Worm (Caenorhabditis elegans) whole organism, L4/young adult: ENCODE results near the gene bicd-1.
"Not testable (repeated sequence)": the region's sequence is repeated elsewhere in the genome, so short reads cannot be mapped to it uniquely, and the experiment has no call there.

ENCODE experiments used
- W03F9.2 ChIP-seq: fragments of 150-350 bp; optimal IDR thresholded peaks from 2 replicates; lab custom pipeline; 2014; ENCODE audit warnings: missing biosample characterization, missing genetic modification characterization
- dao-5 ChIP-seq: sonication (generic microtip); optimal IDR thresholded peaks from 2 replicates; lab custom pipeline; 2016; ENCODE audit warnings: missing genotype, missing genetic modification characterization, moderate library complexity, missing compliant biosample characterization
- him-1 ChIP-seq: sonication (generic microtip); optimal IDR thresholded peaks from 2 replicates; lab custom pipeline; 2016; ENCODE audit warnings: missing genotype, missing genetic modification reagents, missing genetic modification characterization, missing compliant biosample characterization

The bicd-1 gene

ce11 chrIV:6594871-6595270, 22.7 kb upstream of the bicd-1 start, which contains the start of gene nspb-3:
TSS of gene nspb-3 (minus strand) at chrIV:6594971.
- not testable (repeated sequence) for TF ChIP-seq him-1, dao-5, W03F9.2

DNA sequence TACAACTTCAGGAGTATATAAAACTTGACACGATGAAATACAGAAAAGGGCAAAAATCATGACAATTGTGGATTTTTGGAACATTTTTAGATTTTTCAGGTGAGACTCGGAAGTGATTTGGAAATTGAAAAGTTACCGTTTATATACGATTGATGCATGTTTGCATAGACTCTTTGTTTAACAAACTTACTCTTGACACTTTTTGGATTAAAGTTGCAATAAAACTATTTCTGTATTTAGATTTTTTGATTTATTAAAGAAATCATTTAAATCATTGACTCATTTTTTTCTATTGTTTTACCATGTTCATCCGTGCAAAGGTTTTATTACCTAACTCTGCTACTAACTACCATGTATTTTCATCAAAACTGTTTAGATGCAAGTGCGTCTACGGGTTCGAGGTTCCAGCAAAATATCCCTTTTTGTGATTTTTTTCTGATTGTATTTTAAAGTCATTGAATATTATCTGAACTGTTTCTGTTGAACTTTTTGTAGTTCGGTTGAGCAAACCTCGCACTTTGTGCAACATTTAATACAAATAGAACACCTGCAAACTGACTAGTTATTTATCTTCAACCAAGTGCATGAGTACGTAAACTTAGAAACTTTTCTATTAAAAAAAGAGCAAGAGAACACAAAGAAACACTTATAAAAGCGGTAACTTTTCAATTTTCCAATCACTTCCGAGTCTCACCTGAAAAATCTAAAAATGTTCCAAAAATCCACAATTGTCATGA, 19.0 kb upstream of the bicd-1 start, which contains the start of the genes nspb-1 and nspb-2:
Gene nspb-1 (minus strand): TSS at position 101 of the 737 bp plus-strand sequence.
Gene nspb-2 (plus strand): TSS at position 687 of the 737 bp plus-strand sequence.
- not testable (repeated sequence) for TF ChIP-seq him-1, W03F9.2, dao-5

ce11 chrIV:6590029-6590428, 17.9 kb upstream of the bicd-1 start, which contains the start of the genes lec-11 and irld-7:
TSS of gene lec-11 (minus strand) at chrIV:6590154.
TSS of gene irld-7 (plus strand) at chrIV:6590360.
- TF ChIP-seq dao-5 (no peak), W03F9.2 (no peak), him-1 (no peak)

ce11 chrIV:6588080-6588613, 16.0 kb upstream of the bicd-1 start:
- TF ChIP-seq dao-5 = no peak
- no peak for TF ChIP-seq W03F9.2
- no peak for TF ChIP-seq him-1

ce11 chrIV:6585397-6585921, 13.3 kb upstream of the bicd-1 start, which contains the start of the genes F38A5.2 and dnj-11:
TSS of gene F38A5.2 (minus strand) at chrIV:6585400.
TSS of gene dnj-11 (plus strand) at chrIV:6585871.
- peak; percentile 92 for TF ChIP-seq W03F9.2
- peak; percentile 27 for TF ChIP-seq him-1
- TF ChIP-seq dao-5 = no peak

- no peak for TF ChIP-seq W03F9.2
These were observed 10.5 kb upstream of the bicd-1 start, which contains the start of gene odr-8 for ce11 chrIV:6582604-6583003. TSS of gene odr-8 (minus strand) at chrIV:6582704.

- no peak for TF ChIP-seq W03F9.2
- no peak for TF ChIP-seq him-1
- TF ChIP-seq dao-5 = no peak
These were observed 9.5 kb upstream of the bicd-1 start for ce11 chrIV:6581658-6582057.

ce11 chrIV:6577914-6578313, 5.8 kb upstream of the bicd-1 start, which contains the start of gene C43G2.3:
TSS of gene C43G2.3 (plus strand) at chrIV:6578214.
- no peak for TF ChIP-seq dao-5
- TF ChIP-seq him-1 = no peak
- TF ChIP-seq W03F9.2 = no peak

DNA sequence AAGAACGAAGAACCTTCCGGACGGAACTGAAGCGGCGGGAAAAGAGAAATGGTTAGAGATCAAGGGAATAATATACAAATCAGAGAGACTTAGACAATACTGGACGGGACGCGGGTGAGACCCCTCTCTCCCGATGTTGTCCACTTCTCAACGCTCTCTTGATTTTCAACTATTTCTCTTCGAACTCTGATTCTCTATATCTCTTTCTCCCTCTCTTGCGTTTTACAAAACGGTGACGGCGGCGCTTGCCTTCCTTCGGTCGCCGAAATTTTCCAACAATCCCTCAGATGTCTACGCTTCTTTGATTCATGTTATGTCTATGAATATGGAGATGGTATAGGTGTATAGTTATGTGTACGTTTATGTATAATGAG, 4.6 kb upstream of the bicd-1 start:
- no peak for TF ChIP-seq him-1
- no peak for TF ChIP-seq W03F9.2
- TF ChIP-seq dao-5 = no peak

DNA sequence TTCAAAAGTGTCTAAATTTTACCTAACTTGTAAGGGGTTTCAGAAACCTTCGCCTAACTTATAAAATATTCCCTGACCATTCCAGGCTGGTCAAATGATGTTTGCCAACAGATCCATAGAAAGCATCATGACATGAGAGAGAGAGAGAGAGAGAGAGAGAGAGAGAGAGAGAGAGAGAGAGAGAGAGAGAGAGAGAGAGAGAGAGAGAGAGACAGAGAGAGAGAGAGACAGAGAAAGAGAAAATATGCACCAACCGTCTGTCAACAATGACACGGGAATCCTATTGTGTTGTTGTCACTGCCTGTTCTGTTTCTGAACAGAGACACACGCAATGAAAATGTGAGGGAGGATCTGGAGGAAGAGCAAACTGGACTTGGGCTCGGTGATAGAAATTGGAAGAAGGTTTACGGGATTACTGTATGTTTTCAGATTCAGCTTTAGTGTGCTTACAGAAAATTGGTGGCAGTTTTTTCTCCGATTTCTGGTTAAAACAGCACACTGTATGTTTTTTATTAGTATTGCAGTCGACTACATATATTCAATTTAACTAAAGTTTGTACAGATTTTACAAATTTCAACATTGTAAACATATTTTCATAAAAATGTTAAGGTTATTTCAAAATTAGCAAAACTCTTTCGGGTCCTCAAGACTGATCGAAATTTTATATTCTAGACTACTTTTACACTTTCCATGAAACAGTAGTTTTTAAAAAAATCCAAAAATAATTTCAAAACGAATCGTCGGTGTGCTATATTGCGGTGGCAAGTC, 4.0 kb upstream of the bicd-1 start:
- TF ChIP-seq dao-5 (no peak), him-1 (no peak), W03F9.2 (no peak)

DNA sequence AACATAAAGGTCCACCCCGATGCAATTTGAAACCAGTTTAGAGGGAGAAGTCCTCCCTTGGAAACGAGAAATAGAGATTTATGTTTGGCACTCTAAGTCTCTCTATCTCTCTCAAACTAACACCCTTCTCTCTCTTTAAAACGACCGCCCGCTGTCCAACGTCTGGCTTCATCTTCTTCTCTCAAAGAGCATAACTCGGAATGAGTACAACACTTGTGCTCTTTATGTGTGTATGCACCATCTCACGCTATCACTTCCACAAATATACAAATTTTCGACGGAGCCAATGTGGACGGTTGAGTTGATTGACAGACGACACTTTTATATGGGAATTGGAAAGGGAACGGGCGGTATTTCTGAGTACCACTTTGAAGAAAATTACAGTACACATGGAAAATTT, 2.2 kb upstream of the bicd-1 start:
- TF ChIP-seq him-1 (no peak), dao-5 (no peak), W03F9.2 (no peak)

- TF ChIP-seq dao-5 = no peak
- no peak for TF ChIP-seq W03F9.2
- no peak for TF ChIP-seq him-1
These were observed 517 bp upstream of the bicd-1 start for ce11 chrIV:6572655-6573054.

DNA sequence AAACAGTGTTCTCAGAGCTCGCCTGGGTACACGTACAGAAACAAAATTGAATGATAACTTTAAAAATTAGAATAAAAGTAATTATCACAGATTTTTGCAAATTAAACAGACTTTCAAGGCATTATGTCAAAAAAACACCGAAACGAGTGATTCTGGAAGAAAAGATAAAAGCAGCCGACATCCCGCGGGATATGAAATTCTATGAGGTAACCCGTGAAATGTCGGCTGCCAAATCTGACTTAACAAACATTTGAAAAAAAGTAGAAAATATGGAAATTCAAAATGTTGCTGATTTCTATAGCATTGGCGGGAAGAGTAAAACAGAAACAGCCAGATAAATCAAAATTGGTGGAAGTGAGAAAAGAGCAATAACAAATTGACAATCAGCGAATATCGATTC, 6.5 kb downstream of the bicd-1 start:
- TF ChIP-seq dao-5 (no peak), him-1 (no peak), W03F9.2 (no peak)

ce11 chrIV:6562039-6562438, 10.1 kb downstream of the bicd-1 start:
- TF ChIP-seq him-1 = no peak
- no peak for TF ChIP-seq dao-5
- no peak for TF ChIP-seq W03F9.2

DNA sequence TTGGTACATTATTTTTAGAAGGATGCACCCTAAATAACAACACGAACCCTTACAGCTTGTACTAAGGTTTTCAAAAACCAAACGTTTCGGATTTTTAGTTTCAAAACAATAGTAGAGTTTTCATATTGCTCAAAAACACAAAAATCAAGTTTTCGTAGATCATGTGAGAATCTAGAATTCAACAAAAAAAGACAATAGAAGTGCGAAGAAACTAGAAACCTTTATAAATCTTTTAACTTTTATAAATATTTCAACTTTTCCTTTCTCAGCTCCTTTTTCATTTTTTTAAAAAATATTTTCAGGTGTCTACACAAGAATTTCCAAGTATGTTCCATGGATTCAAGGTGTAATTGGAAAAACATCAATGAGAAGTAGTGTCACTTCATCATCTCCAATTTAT, 11.7 kb downstream of the bicd-1 start, which contains the start of gene best-9:
Gene best-9 (plus strand): TSS at position 301 of the 400 bp plus-strand sequence.
- no peak for TF ChIP-seq him-1
- no peak for TF ChIP-seq W03F9.2
